Fruit fly (Drosophila melanogaster): ENCODE results near the gene CG34338.

CG34338 gene

DNA sequence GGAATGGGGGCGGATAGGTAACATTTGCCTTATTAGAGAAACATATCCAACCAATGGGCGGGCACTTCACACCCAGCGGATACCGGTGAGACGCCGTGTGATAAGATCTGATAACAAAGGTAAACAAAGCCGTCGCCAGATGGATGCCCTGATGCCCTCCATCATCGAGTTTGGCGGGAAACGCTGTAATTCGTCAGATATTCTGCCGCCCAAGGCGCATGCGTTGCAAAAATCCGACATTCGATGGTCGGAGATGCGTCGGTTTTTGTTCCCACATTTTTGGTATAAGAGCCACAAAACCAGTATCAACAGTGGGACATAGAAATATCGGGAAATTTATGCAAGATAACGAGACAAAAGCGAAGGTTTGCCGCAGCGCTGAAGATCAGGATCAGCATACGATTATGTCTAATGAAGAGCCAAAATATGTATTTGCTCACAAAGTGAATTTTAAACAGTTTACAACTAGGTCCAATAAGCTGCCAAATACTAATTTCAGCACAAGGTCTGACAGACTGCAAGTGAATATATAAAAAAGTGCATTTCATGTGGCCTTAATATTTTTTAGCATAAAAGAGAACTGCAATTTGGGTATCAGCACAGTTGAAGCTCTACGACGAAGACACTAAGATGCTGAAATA lies at the start of gene CG34338:
CG34338 (plus strand) TSS at position 591 of the 641 bp plus-strand sequence.
- no peak for TF ChIP-seq CTCF (optimal IDR thresholded peaks at IDR 0.05)
- no peak for TF ChIP-seq CG8478 (optimal IDR thresholded peaks at IDR 0.05)

DNA sequence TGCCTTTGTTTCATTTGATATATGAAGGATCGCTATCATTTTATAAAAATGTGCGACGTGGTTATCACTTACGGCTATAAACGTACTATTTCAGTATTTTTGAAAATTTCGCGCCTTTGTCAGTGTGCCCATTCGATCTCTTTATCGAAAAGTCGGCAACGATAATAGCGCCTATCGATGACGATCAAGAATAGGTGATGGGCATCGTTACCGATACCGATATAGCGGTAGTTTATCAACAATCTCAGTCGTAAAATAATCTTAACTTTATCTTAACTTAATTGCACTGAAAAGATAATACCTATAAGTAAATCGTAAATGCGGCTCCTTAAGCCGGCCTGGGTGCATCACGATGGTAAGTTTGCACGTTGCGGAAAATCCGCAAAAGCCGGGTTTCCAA lies 46.6 kb upstream of the CG34338 start, which contains the start of gene Hira:
Hira (plus strand) TSS at position 215 of the 400 bp plus-strand sequence.
- TF ChIP-seq CTCF (optimal IDR thresholded peaks at IDR 0.05) (peak in 1 of 2 experiments; percentile 19), CG8478 (optimal IDR thresholded peaks at IDR 0.05) (no peak)

- TF ChIP-seq CG8478 (optimal IDR thresholded peaks at IDR 0.05) (no peak), CTCF (optimal IDR thresholded peaks at IDR 0.05) (no peak)
Observed at dm6 chrX:7728251-7729164, 40.0 kb upstream of the CG34338 start, which contains the start of the genes NELF-B and CG12155. Gene NELF-B (minus strand): TSS chrX:7728361. Gene CG12155 (plus strand): TSS chrX:7728755.

- TF ChIP-seq CG8478 (optimal IDR thresholded peaks at IDR 0.05) = no peak
- TF ChIP-seq CTCF (optimal IDR thresholded peaks at IDR 0.05) = no peak
Observed at dm6 chrX:7734131-7734930, 34.2 kb upstream of the CG34338 start, which contains the start of the genes Pdp and Rab39. Gene Pdp (minus strand): TSS chrX:7734651. Gene Rab39 (plus strand): TSS chrX:7734923.

- TF ChIP-seq CTCF (optimal IDR thresholded peaks at IDR 0.05) (no peak), CG8478 (optimal IDR thresholded peaks at IDR 0.05) (no peak)
Observed at dm6 chrX:7735262-7735661, 33.3 kb upstream of the CG34338 start.

dm6 chrX:7736593-7736992 lies 31.9 kb upstream of the CG34338 start, which contains the start of gene Tom40:
Gene Tom40 (plus strand): TSS chrX:7736893.
- no peak for TF ChIP-seq CG8478 (optimal IDR thresholded peaks at IDR 0.05)
- no peak for TF ChIP-seq CTCF (optimal IDR thresholded peaks at IDR 0.05)

DNA sequence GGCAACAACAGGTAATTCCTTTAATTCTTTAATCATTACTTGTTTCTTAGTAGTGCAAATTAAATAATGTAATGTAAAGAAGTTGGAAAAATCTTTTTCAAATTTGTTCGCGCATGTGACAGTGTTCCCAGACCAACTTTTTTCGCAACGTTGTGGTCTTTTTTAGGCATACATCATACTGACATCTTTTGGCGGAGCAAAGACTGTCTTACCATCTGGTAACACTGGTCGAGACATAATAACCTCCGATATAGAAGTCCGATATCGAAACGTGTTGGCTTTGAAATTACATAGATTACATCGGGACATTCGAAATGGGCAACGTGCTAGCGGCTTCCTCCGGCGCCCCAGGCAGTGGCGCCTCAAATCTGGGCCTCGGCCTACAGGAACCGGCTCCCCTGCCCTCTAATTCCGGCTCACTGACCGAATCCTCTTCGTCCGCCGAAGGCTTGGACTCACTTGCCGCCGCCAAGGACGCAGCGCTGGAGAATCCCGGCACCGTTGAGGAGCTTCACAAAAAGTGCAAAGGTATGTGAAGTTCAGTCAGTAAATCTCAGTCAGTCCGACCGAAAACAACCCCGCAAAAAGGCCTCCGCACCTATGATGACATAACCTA lies 31.3 kb upstream of the CG34338 start:
- TF ChIP-seq CTCF (optimal IDR thresholded peaks at IDR 0.05) (no peak), CG8478 (optimal IDR thresholded peaks at IDR 0.05) (no peak)

DNA sequence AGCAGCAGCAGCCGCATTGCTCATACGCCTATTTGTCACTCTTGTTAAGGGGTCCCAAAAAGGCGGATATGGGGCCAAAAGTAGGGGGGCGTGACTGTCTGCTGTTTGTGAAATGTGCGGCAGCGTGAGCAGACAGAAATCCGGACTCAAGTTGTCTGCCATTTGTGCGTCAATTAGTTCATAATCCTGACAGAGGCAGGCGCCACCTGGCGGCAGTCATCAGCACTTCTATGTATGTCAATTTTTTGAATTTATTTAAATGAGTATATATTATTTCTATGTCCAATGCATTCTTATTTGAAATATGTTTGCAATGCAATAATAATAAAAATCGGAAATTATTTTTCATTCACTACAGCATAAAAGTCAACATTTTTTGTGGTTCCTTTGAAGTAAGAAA lies 24.5 kb upstream of the CG34338 start:
- TF ChIP-seq CTCF (optimal IDR thresholded peaks at IDR 0.05) (peak; percentile 76), CG8478 (optimal IDR thresholded peaks at IDR 0.05) (no peak)

- TF ChIP-seq CTCF (optimal IDR thresholded peaks at IDR 0.05) (no peak), CG8478 (optimal IDR thresholded peaks at IDR 0.05) (no peak)
Observed at dm6 chrX:7746342-7746741, 22.2 kb upstream of the CG34338 start.

DNA sequence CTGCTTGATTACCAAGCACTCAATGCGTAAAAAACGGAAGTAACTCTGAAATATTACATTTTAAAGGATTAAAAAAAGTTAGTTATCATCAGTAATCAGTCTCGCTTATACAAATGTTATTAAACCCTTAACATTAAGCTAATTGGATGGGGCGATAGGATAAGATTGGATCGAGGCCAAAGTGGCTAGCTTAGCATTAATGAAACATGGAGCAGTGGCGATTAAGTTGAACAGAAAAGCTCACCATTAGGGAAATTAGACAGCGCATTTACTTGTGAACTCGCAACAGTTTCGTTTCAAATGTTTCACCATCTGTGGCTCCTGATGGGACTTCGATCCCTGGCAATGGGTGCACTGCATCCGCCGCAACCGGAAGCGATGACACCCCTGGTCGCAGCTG lies 3.9 kb upstream of the CG34338 start, which contains the start of gene Ir7a:
Ir7a (plus strand) TSS at position 301 of the 400 bp plus-strand sequence.
- no peak for TF ChIP-seq CG8478 (optimal IDR thresholded peaks at IDR 0.05)
- no peak for TF ChIP-seq CTCF (optimal IDR thresholded peaks at IDR 0.05)

- TF ChIP-seq CTCF (optimal IDR thresholded peaks at IDR 0.05) (no peak), CG8478 (optimal IDR thresholded peaks at IDR 0.05) (no peak)
Observed at dm6 chrX:7777905-7778304, 9.4 kb downstream of the CG34338 start, which contains the start of gene CG32718. Gene CG32718 (plus strand): TSS chrX:7778205.

DNA sequence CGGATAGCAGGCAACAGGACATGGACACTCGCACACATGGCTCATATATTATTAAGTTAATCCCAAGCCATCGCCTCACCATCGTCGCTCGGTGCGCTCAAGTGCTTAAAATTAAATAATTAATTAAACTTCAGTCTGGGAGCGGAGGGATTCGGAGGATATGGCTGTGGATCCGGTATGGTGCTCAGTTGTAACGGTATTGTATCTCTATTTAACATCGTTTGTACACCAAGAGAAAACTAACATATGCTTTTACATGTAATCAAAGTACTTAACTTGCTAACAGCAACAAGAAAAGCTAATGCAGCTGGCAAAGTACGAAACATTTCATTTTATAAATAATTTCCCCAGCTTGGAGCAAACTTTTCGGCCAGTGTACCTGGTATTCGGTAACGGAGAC lies 22.5 kb downstream of the CG34338 start:
- TF ChIP-seq CTCF (optimal IDR thresholded peaks at IDR 0.05) (no peak), CG8478 (optimal IDR thresholded peaks at IDR 0.05) (no peak)

DNA sequence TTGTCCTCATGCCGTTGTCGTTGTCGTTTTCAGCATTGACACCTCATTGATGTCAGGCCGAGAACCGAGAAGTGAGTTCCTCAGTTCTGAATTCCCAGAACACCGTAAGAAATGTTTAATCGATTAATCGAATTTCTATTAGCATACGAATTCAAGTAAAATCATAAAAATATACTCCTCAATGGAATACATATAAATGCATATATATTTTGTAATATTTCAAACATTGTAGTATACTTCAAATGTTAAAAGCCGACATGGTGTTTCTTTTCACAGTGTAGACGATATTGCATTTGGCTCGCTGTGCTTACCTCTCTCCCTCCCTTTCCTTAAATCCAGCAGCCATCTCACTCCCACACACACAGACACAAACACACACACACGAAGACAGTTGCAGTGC lies 32.5 kb downstream of the CG34338 start:
- TF ChIP-seq CG8478 (optimal IDR thresholded peaks at IDR 0.05) (no peak), CTCF (optimal IDR thresholded peaks at IDR 0.05) (no peak)

All from S2 (cell line).